Worm (Caenorhabditis elegans): ENCODE measurements around the gene flh-1.

- TF ChIP-seq ets-4 (tag; optimal IDR thresholded peaks at IDR 0.05), result no peak
- TF ChIP-seq gmeb-2 (tag; optimal IDR thresholded peaks at IDR 0.05), result no peak
- no peak for TF ChIP-seq ceh-24 (tag; optimal IDR thresholded peaks at IDR 0.05)
- TF ChIP-seq fkh-10 (GFP tag; optimal IDR thresholded peaks at IDR 0.05), result no peak
- no peak for TF ChIP-seq elt-2 (tag; optimal IDR thresholded peaks at IDR 0.05)
- no peak for TF ChIP-seq ama-1 (optimal IDR thresholded peaks at IDR 0.05)
- no peak for TF ChIP-seq ceh-45 (GFP tag; IDR thresholded peaks at IDR 0.05)
- TF ChIP-seq unc-86 (tag; optimal IDR thresholded peaks at IDR 0.05), result no peak
- no peak for TF ChIP-seq unc-3 (GFP tag; conservative IDR thresholded peaks at IDR 0.05)
- TF ChIP-seq unc-3 (tag; optimal IDR thresholded peaks at IDR 0.05), result no peak
Observed at ce11 chrIV:9217426-9217825, 46.6 kb downstream of the flh-1 start, which contains the start of gene C46C2.2.
